Fruit fly (Drosophila melanogaster): Measurements from ENCODE around the gene CG11854.

The CG11854 gene

DNA sequence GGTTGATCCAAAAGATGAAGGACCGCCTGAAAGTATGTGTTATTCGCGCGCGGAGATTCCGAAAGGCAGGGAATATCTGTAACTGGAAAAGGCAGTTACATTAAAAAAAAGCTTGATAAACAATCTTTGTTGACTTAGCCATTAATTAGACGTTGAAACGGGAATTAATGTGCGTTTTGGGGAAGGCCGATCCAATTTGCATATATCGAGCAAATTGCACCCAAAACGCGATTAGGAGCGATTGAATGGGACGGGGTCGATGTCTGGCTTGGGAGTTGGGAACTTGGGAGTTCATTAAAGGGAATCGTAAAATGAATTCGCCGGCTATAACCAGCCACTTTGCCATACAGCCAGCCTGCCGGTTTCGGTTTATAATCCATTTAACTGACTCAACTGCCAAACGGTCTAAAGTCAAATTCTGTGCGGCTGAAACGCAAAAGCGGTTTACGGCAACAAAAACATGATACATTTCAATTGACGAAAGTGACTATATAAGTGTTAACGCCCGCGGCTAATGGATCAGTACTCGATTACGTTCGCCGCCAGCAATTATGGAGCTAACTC is at the start of gene CG11854:
CG11854 (plus strand) TSS at position 514 of the 564 bp plus-strand sequence.
- no peak for TF ChIP-seq psq (optimal IDR thresholded peaks at IDR 0.05)
- TF ChIP-seq CG8478 (optimal IDR thresholded peaks at IDR 0.05), result no peak
- no peak for TF ChIP-seq usp (GFP tag; optimal IDR thresholded peaks at IDR 0.05)
- no peak for TF ChIP-seq pan (optimal IDR thresholded peaks at IDR 0.05)
- no peak for TF ChIP-seq Dll (optimal IDR thresholded peaks at IDR 0.05)
- no peak for TF ChIP-seq EcR (GFP tag; optimal IDR thresholded peaks at IDR 0.05)

dm6 chr3R:25193726-25194204 is 48.1 kb upstream of the CG11854 start, which contains the start of gene lobo:
lobo (minus strand) TSS chr3R:25193776.
- TF ChIP-seq CG8478 (optimal IDR thresholded peaks at IDR 0.05) (no peak), psq (optimal IDR thresholded peaks at IDR 0.05) (no peak), EcR (GFP tag; optimal IDR thresholded peaks at IDR 0.05) (no peak), usp (GFP tag; optimal IDR thresholded peaks at IDR 0.05) (no peak), pan (optimal IDR thresholded peaks at IDR 0.05) (no peak), Dll (optimal IDR thresholded peaks at IDR 0.05) (no peak)

- no peak for TF ChIP-seq pan (optimal IDR thresholded peaks at IDR 0.05)
- TF ChIP-seq usp (GFP tag; optimal IDR thresholded peaks at IDR 0.05), result no peak
- TF ChIP-seq psq (optimal IDR thresholded peaks at IDR 0.05), result no peak
- TF ChIP-seq Dll (optimal IDR thresholded peaks at IDR 0.05), result no peak
- TF ChIP-seq EcR (GFP tag; optimal IDR thresholded peaks at IDR 0.05), result no peak
- no peak for TF ChIP-seq CG8478 (optimal IDR thresholded peaks at IDR 0.05)
Observed at dm6 chr3R:25194723-25195577, 46.9 kb upstream of the CG11854 start, which contains the start of gene CG13653. CG13653 (plus strand) TSS chr3R:25195527.

DNA sequence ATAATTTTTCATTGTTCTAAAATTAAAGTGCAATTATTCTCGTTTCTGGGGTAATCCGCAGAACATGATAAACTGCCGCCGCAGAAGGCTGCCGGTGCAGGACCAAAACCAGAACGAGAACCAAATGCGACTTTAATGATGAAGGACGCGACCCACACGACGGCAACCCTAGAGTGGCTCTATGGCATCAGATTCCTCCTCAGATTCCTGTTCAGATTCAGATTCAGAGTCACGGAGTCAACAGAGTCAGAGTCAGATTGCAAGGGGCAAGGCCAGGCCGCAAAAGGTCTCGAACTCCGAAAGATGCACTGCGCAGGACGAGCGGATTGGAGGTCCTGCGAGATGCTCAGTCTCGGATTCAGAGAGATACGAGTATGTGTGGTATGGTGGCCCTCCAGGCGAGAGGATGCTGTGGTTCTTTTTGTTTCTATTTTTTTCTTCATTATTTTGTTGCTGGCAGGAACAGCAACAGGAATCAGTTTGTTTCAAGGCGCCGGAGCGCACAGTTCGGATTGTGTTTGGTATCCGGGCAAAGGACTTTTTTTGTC is 42.4 kb upstream of the CG11854 start, which contains the start of gene CG13654:
CG13654 (plus strand) TSS at position 498 of the 548 bp plus-strand sequence.
- TF ChIP-seq Dll (optimal IDR thresholded peaks at IDR 0.05) (no peak), pan (optimal IDR thresholded peaks at IDR 0.05) (no peak), usp (GFP tag; optimal IDR thresholded peaks at IDR 0.05) (no peak), EcR (GFP tag; optimal IDR thresholded peaks at IDR 0.05) (no peak), psq (optimal IDR thresholded peaks at IDR 0.05) (no peak), CG8478 (optimal IDR thresholded peaks at IDR 0.05) (no peak)

dm6 chr3R:25205413-25205977 is 36.3 kb upstream of the CG11854 start:
- TF ChIP-seq EcR (GFP tag; optimal IDR thresholded peaks at IDR 0.05), result peak in 1 of 2 experiments; percentile 52
- no peak for TF ChIP-seq psq (optimal IDR thresholded peaks at IDR 0.05)
- no peak for TF ChIP-seq CG8478 (optimal IDR thresholded peaks at IDR 0.05)
- TF ChIP-seq usp (GFP tag; optimal IDR thresholded peaks at IDR 0.05), result no peak

dm6 chr3R:25207405-25208003 is 34.3 kb upstream of the CG11854 start:
- TF ChIP-seq Dll (optimal IDR thresholded peaks at IDR 0.05) (no peak), EcR (GFP tag; optimal IDR thresholded peaks at IDR 0.05) (no peak), usp (GFP tag; optimal IDR thresholded peaks at IDR 0.05) (no peak), pan (optimal IDR thresholded peaks at IDR 0.05) (no peak), CG8478 (optimal IDR thresholded peaks at IDR 0.05) (no peak), psq (optimal IDR thresholded peaks at IDR 0.05) (no peak)

dm6 chr3R:25208042-25208766 is 33.6 kb upstream of the CG11854 start, which contains the start of gene Cad96Ca:
Cad96Ca (minus strand) TSS chr3R:25208283.
- TF ChIP-seq Dll (optimal IDR thresholded peaks at IDR 0.05) (no peak), usp (GFP tag; optimal IDR thresholded peaks at IDR 0.05) (no peak), psq (optimal IDR thresholded peaks at IDR 0.05) (no peak), EcR (GFP tag; optimal IDR thresholded peaks at IDR 0.05) (no peak), CG8478 (optimal IDR thresholded peaks at IDR 0.05) (no peak), pan (optimal IDR thresholded peaks at IDR 0.05) (no peak)

- TF ChIP-seq Dll (optimal IDR thresholded peaks at IDR 0.05), result no peak
- TF ChIP-seq usp (GFP tag; optimal IDR thresholded peaks at IDR 0.05), result no peak
- TF ChIP-seq CG8478 (optimal IDR thresholded peaks at IDR 0.05), result no peak
- no peak for TF ChIP-seq EcR (GFP tag; optimal IDR thresholded peaks at IDR 0.05)
- no peak for TF ChIP-seq psq (optimal IDR thresholded peaks at IDR 0.05)
- TF ChIP-seq pan (optimal IDR thresholded peaks at IDR 0.05), result no peak
Observed at dm6 chr3R:25208767-25209075, 33.1 kb upstream of the CG11854 start.

DNA sequence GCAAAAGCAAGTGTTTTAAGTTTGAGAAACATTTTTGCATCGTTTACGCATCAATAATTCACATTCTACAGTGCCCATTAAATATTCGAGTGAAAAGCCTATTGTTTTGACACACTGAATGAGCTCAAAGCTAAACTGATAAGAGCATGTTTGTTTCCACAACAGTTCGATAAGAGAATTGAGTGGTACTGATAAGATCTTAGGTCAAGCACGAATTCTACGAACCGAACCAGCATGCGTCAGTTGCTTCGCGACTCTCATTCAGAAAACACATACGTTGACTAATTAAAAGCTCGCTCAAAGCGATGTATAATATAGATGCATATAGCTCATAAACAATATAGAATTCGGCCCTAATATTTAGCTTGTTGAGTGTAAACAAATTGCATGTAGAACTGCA is 32.6 kb upstream of the CG11854 start:
- TF ChIP-seq Dll (optimal IDR thresholded peaks at IDR 0.05) (no peak), pan (optimal IDR thresholded peaks at IDR 0.05) (no peak), psq (optimal IDR thresholded peaks at IDR 0.05) (no peak)

- no peak for TF ChIP-seq psq (optimal IDR thresholded peaks at IDR 0.05)
- no peak for TF ChIP-seq EcR (GFP tag; optimal IDR thresholded peaks at IDR 0.05)
- TF ChIP-seq pan (optimal IDR thresholded peaks at IDR 0.05), result no peak
- TF ChIP-seq Dll (optimal IDR thresholded peaks at IDR 0.05), result no peak
- TF ChIP-seq usp (GFP tag; optimal IDR thresholded peaks at IDR 0.05), result no peak
- TF ChIP-seq CG8478 (optimal IDR thresholded peaks at IDR 0.05), result no peak
Observed at dm6 chr3R:25215123-25215522, 26.7 kb upstream of the CG11854 start, which contains the start of gene Saysd1. Saysd1 (minus strand) TSS chr3R:25215188.

dm6 chr3R:25215997-25216396 is 25.8 kb upstream of the CG11854 start, which contains the start of gene CG31106:
CG31106 (plus strand) TSS chr3R:25216297.
- TF ChIP-seq usp (GFP tag; optimal IDR thresholded peaks at IDR 0.05), result no peak
- no peak for TF ChIP-seq EcR (GFP tag; optimal IDR thresholded peaks at IDR 0.05)
- TF ChIP-seq Dll (optimal IDR thresholded peaks at IDR 0.05), result no peak
- TF ChIP-seq psq (optimal IDR thresholded peaks at IDR 0.05), result no peak
- TF ChIP-seq CG8478 (optimal IDR thresholded peaks at IDR 0.05), result no peak
- TF ChIP-seq pan (optimal IDR thresholded peaks at IDR 0.05), result no peak
